Fruit fly (Drosophila melanogaster) whole organism, embryonic: Measurements from ENCODE around the gene Rh5.

Experiments used
- Awh ChIP-seq: fragments of 200-800 bp; sonication (Bioruptor generic); IDR thresholded peaks from 2 replicates; pipeline ENCODE4, ENCODE4 v1.3.6; 2022; ENCODE audit warnings: missing biosample characterization, missing genetic modification characterization
- Bteb2 ChIP-seq: fragments of 200-800 bp; sonication (Bioruptor generic); optimal IDR thresholded peaks from 2 replicates; lab custom pipeline; 2016; ENCODE audit warnings: missing biosample characterization, missing genetic modification characterization
- CG10147 ChIP-seq: fragments of 200-800 bp; sonication (Bioruptor generic); optimal IDR thresholded peaks from 2 replicates; lab custom pipeline; 2019; ENCODE audit warnings: missing biosample characterization, mild to moderate bottlenecking, missing genetic modification characterization, moderate library complexity
- CG10543 ChIP-seq: fragments of 200-800 bp; sonication (Bioruptor generic); optimal IDR thresholded peaks from 3 replicates; lab custom pipeline; 2017; ENCODE audit warnings: missing biosample characterization, mild to moderate bottlenecking, missing genetic modification characterization, moderate library complexity
- CG11456 ChIP-seq: fragments of 200-800 bp; sonication (Bioruptor generic); IDR thresholded peaks from 3 replicates; pipeline ENCODE4 v1.3.6; 2022; ENCODE audit warnings: missing biosample characterization, missing genetic modification characterization
- CG12391 ChIP-seq: fragments of 200-800 bp; sonication (Bioruptor generic); optimal IDR thresholded peaks from 3 replicates; lab custom pipeline; 2018; ENCODE audit warnings: missing biosample characterization, mild to moderate bottlenecking, missing genetic modification characterization, moderate library complexity
- CG12769 ChIP-seq: fragments of 200-800 bp; sonication (Bioruptor generic); optimal IDR thresholded peaks from 2 replicates; lab custom pipeline; 2019; ENCODE audit warnings: missing biosample characterization, mild to moderate bottlenecking, missing genetic modification characterization, moderate library complexity
- CG13296 ChIP-seq: fragments of 200-800 bp; sonication (Bioruptor generic); optimal IDR thresholded peaks from 3 replicates; lab custom pipeline; 2018; ENCODE audit warnings: missing biosample characterization, mild to moderate bottlenecking, missing genetic modification characterization
- CG13894 ChIP-seq: fragments of 200-800 bp; sonication (Bioruptor generic); optimal IDR thresholded peaks from 3 replicates; lab custom pipeline; 2018; ENCODE audit warnings: missing biosample characterization, mild to moderate bottlenecking, missing genetic modification characterization, moderate library complexity
- CG14710 ChIP-seq: fragments of 200-800 bp; sonication (Bioruptor generic); optimal IDR thresholded peaks from 3 replicates; lab custom pipeline; 2019; ENCODE audit warnings: missing biosample characterization, mild to moderate bottlenecking, missing genetic modification characterization, moderate library complexity
- CG2712 ChIP-seq: fragments of 200-800 bp; optimal IDR thresholded peaks from 3 replicates; lab custom pipeline; 2019; ENCODE audit warnings: missing biosample characterization, mild to moderate bottlenecking, missing genetic modification characterization, moderate library complexity
- CG33557 ChIP-seq: fragments of 200-800 bp; sonication (Bioruptor generic); optimal IDR thresholded peaks from 2 replicates; lab custom pipeline; 2019; ENCODE audit warnings: missing biosample characterization, mild to moderate bottlenecking, missing genetic modification characterization, moderate library complexity
- CG3726 ChIP-seq: fragments of 200-800 bp; sonication (Bioruptor generic); IDR thresholded peaks from 3 replicates; pipeline ENCODE4, ENCODE4 v1.3.6; 2022; ENCODE audit warnings: missing biosample characterization, missing genetic modification characterization
- CG4282 ChIP-seq: fragments of 200-800 bp; sonication (Bioruptor generic); optimal IDR thresholded peaks from 2 replicates; lab custom pipeline; 2016; ENCODE audit warnings: missing biosample characterization, missing genetic modification characterization
- CG6272 ChIP-seq: fragments of 200-800 bp; sonication (Bioruptor generic); IDR thresholded peaks from 2 replicates; pipeline ENCODE4 v1.3.6; 2022; ENCODE audit warnings: missing biosample characterization, missing genetic modification characterization
- CG7556 ChIP-seq: fragments of 200-800 bp; sonication (Bioruptor generic); optimal IDR thresholded peaks from 2 replicates; lab custom pipeline; 2017; ENCODE audit warnings: missing biosample characterization, mild to moderate bottlenecking, missing genetic modification characterization
- CG7745 ChIP-seq: fragments of 200-800 bp; sonication (Bioruptor generic); optimal IDR thresholded peaks from 2 replicates; lab custom pipeline; 2018; ENCODE audit warnings: missing biosample characterization, mild to moderate bottlenecking, missing genetic modification characterization, moderate library complexity
- CG7928 ChIP-seq: fragments of 200-800 bp; sonication (Bioruptor generic); optimal IDR thresholded peaks from 2 replicates; lab custom pipeline; 2017; ENCODE audit warnings: missing biosample characterization, mild to moderate bottlenecking, missing genetic modification characterization
- CG7963 ChIP-seq: fragments of 200-800 bp; sonication (Bioruptor generic); IDR thresholded peaks from 3 replicates; pipeline ENCODE4 v1.3.6; 2022; ENCODE audit warnings: missing biosample characterization, missing genetic modification characterization; ENCODE audit not compliant: partially characterized antibody
- CG8089 ChIP-seq: fragments of 200-800 bp; sonication (Bioruptor generic); optimal IDR thresholded peaks from 3 replicates; lab custom pipeline; 2016; ENCODE audit warnings: missing biosample characterization, missing genetic modification characterization
- CG8388 ChIP-seq: fragments of 200-800 bp; sonication (Bioruptor generic); optimal IDR thresholded peaks from 2 replicates; lab custom pipeline; 2019; ENCODE audit warnings: missing biosample characterization, mild to moderate bottlenecking, missing genetic modification characterization, moderate library complexity
- CG9797 ChIP-seq: fragments of 200-800 bp; sonication (Bioruptor generic); optimal IDR thresholded peaks from 3 replicates; lab custom pipeline; 2018; ENCODE audit warnings: missing biosample characterization, mild to moderate bottlenecking, missing genetic modification characterization
- Camta ChIP-seq: fragments of 200-800 bp; sonication (Bioruptor generic); optimal IDR thresholded peaks from 2 replicates; lab custom pipeline; 2016; ENCODE audit warnings: missing biosample characterization, missing genetic modification characterization
- Drgx ChIP-seq: fragments of 200-800 bp; sonication (Bioruptor generic); IDR thresholded peaks from 2 replicates; pipeline ENCODE4 v1.3.6; 2022; ENCODE audit warnings: missing biosample characterization, missing genetic modification characterization
- E2f2 ChIP-seq: fragments of 200-800 bp; sonication (Bioruptor generic); IDR thresholded peaks from 2 replicates; pipeline ENCODE4 v1.3.6; 2022; ENCODE audit warnings: missing biosample characterization, missing genetic modification characterization
- ERR ChIP-seq: fragments of 200-800 bp; sonication (Bioruptor generic); optimal IDR thresholded peaks from 2 replicates; lab custom pipeline; 2016; ENCODE audit warnings: missing biosample characterization, missing genetic modification characterization
- Gsc ChIP-seq: fragments of 200-800 bp; sonication (Bioruptor generic); IDR thresholded peaks from 2 replicates; pipeline ENCODE4 v1.3.6; 2022; ENCODE audit warnings: missing biosample characterization, missing genetic modification characterization
- H15 ChIP-seq: fragments of 200-800 bp; sonication (Bioruptor generic); IDR thresholded peaks from 3 replicates; pipeline ENCODE4 v1.3.6; 2022; ENCODE audit warnings: missing biosample characterization, missing genetic modification characterization
- HLH54F ChIP-seq: fragments of 200-800 bp; sonication (Bioruptor generic); optimal IDR thresholded peaks from 3 replicates; lab custom pipeline; 2016; ENCODE audit warnings: missing biosample characterization, missing genetic modification characterization
- Hand ChIP-seq: fragments of 200-800 bp; sonication (Bioruptor generic); optimal IDR thresholded peaks from 2 replicates; lab custom pipeline; 2017; ENCODE audit warnings: mild to moderate bottlenecking, missing biosample characterization, missing genetic modification reagents, missing genetic modification characterization
- Jarid2 ChIP-seq: fragments of 200-800 bp; sonication (Bioruptor generic); optimal IDR thresholded peaks from 3 replicates; lab custom pipeline; 2017; ENCODE audit warnings: mild to moderate bottlenecking, missing biosample characterization, missing genetic modification reagents, missing genetic modification characterization
- Oli ChIP-seq: fragments of 200-800 bp; sonication (Bioruptor generic); optimal IDR thresholded peaks from 2 replicates; lab custom pipeline; 2018; ENCODE audit warnings: missing biosample characterization, mild to moderate bottlenecking, missing genetic modification characterization, moderate library complexity
- bab2 ChIP-seq: fragments of 200-800 bp; sonication (Bioruptor generic); optimal IDR thresholded peaks from 2 replicates; lab custom pipeline; 2016; ENCODE audit warnings: missing biosample characterization, missing genetic modification characterization
- cato ChIP-seq: fragments of 200-800 bp; sonication (Bioruptor generic); optimal IDR thresholded peaks from 2 replicates; lab custom pipeline; 2016; ENCODE audit warnings: missing biosample characterization, missing genetic modification characterization, borderline replicate concordance
- chinmo ChIP-seq: fragments of 200-800 bp; sonication (Bioruptor generic); IDR thresholded peaks from 4 replicates; pipeline ENCODE4 v1.3.6; 2022; ENCODE audit warnings: missing biosample characterization, missing genetic modification characterization; ENCODE audit not compliant: partially characterized antibody
- dmrt99B ChIP-seq: fragments of 200-800 bp; sonication (Bioruptor generic); optimal IDR thresholded peaks from 2 replicates; lab custom pipeline; 2018; ENCODE audit warnings: missing biosample characterization, mild to moderate bottlenecking, missing genetic modification characterization, moderate library complexity
- emc ChIP-seq: fragments of 200-800 bp; sonication (Bioruptor generic); optimal IDR thresholded peaks from 2 replicates; lab custom pipeline; 2016; ENCODE audit warnings: missing biosample characterization, missing genetic modification characterization
- ems ChIP-seq: fragments of 200-800 bp; sonication (Bioruptor generic); optimal IDR thresholded peaks from 3 replicates; lab custom pipeline; 2016; ENCODE audit warnings: missing biosample characterization, missing genetic modification characterization
- gcm ChIP-seq: fragments of 200-800 bp; sonication (Bioruptor generic); optimal IDR thresholded peaks from 2 replicates; lab custom pipeline; 2019; ENCODE audit warnings: missing biosample characterization, mild to moderate bottlenecking, missing genetic modification characterization, moderate library complexity
- grau ChIP-seq: fragments of 200-800 bp; optimal IDR thresholded peaks from 3 replicates; lab custom pipeline; 2019; ENCODE audit warnings: missing biosample characterization, mild to moderate bottlenecking, missing genetic modification characterization, moderate library complexity
- gt ChIP-seq: fragments of 200-800 bp; sonication (Bioruptor generic); IDR thresholded peaks from 2 replicates; pipeline ENCODE4 v1.3.6; 2022; ENCODE audit warnings: missing biosample characterization, missing genetic modification characterization
- lbe ChIP-seq: fragments of 200-800 bp; sonication (Bioruptor generic); optimal IDR thresholded peaks from 2 replicates; lab custom pipeline; 2016; ENCODE audit warnings: missing biosample characterization, mild to moderate bottlenecking, missing genetic modification characterization
- oc ChIP-seq: fragments of 200-800 bp; sonication (Bioruptor generic); optimal IDR thresholded peaks from 2 replicates; lab custom pipeline; 2018; ENCODE audit warnings: missing biosample characterization, mild to moderate bottlenecking, missing genetic modification characterization, moderate library complexity
- pita ChIP-seq: fragments of 200-800 bp; sonication (Bioruptor generic); optimal IDR thresholded peaks from 2 replicates; lab custom pipeline; 2017; ENCODE audit warnings: missing biosample characterization, mild to moderate bottlenecking, missing genetic modification characterization
- pnt ChIP-seq: fragments of 200-800 bp; sonication (Bioruptor generic); optimal IDR thresholded peaks from 3 replicates; lab custom pipeline; 2016; ENCODE audit warnings: missing biosample characterization, missing genetic modification characterization
- ranshi ChIP-seq: fragments of 200-800 bp; sonication (Bioruptor generic); IDR thresholded peaks from 2 replicates; pipeline ENCODE4 v1.3.6; 2022; ENCODE audit warnings: missing biosample characterization, missing genetic modification characterization
- ro ChIP-seq: fragments of 200-800 bp; sonication (Bioruptor generic); IDR thresholded peaks from 2 replicates; pipeline ENCODE4 v1.3.6; 2022; ENCODE audit warnings: missing biosample characterization, missing genetic modification characterization
- sr ChIP-seq: fragments of 200-800 bp; sonication (Bioruptor generic); IDR thresholded peaks from 3 replicates; pipeline ENCODE4 v1.3.6; 2022; ENCODE audit warnings: missing biosample characterization, missing genetic modification characterization
- vnd ChIP-seq: fragments of 200-800 bp; sonication (Bioruptor generic); IDR thresholded peaks from 3 replicates; pipeline ENCODE4 v1.3.6; 2022; ENCODE audit warnings: missing biosample characterization, missing genetic modification characterization; ENCODE audit not compliant: partially characterized antibody
- wek ChIP-seq: fragments of 200-800 bp; sonication (Bioruptor generic); optimal IDR thresholded peaks from 3 replicates; lab custom pipeline; 2018; ENCODE audit warnings: missing biosample characterization, mild to moderate bottlenecking, missing genetic modification characterization, moderate library complexity
- zf30C ChIP-seq: fragments of 200-800 bp; sonication (Bioruptor generic); optimal IDR thresholded peaks from 3 replicates; lab custom pipeline; 2018; ENCODE audit warnings: missing biosample characterization, mild to moderate bottlenecking, missing genetic modification characterization

Gene Rh5

DNA sequence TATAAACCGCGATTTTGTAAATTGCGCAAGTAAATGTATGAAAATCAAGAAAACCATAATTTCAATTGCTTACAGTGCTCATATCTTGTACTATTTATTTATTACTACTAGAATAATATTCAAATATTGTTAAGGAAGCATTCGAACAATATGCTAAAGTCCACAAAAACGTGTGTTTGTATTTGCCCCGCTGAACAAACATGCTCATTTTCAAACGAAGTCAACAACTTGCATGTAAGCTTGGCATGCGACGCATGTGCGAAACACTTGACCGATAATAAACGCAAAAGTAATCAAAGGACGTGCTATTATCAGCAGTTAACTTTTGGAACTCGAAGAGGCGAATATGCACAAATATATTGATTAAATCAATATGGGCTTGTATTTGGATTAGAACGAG is 13.2 kb downstream of the Rh5 start (continued):
- TF ChIP-seq lbe (no peak), emc (no peak), CG8089 (GFP tag; lab: Kevin White, UChicago) (peak; percentile 44), wek (GFP tag; lab: Kevin White, UChicago) (peak; percentile 83), CG6272 (GFP tag; lab: Robert Waterston, UW) (no peak), Oli (tag; lab: Kevin White, UChicago) (peak; percentile 24), CG8388 (peak; percentile 42), ranshi (peak; percentile 61; the same call in 1 of the 2 replicates), CG7745 (tag; lab: Kevin White, UChicago) (peak; percentile 71), E2f2 (GFP tag; lab: Robert Waterston, UW) (no peak), CG10543 (GFP tag; lab: Kevin White, UChicago) (peak; percentile 80), vnd (GFP tag; lab: Robert Waterston, UW) (no peak), CG33557 (GFP tag; lab: Kevin White, UChicago) (peak; percentile 81), Awh (0 out of 2 replicates have a peak, but pooled peaks have one; percentile 19), ERR (GFP tag; lab: Kevin White, UChicago) (no peak), CG12391 (peak; percentile 65), Camta (GFP tag; lab: Kevin White, UChicago) (peak; percentile 12), gt (GFP tag; lab: Robert Waterston, UW) (no peak), CG13296 (GFP tag; lab: Kevin White, UChicago) (peak; percentile 65), bab2 (GFP tag; lab: Kevin White, UChicago) (peak; percentile 84), pita (GFP tag; lab: Kevin White, UChicago) (no peak), gcm (peak; percentile 61), dmrt99B (tag; lab: Kevin White, UChicago) (no peak), CG2712 (peak; percentile 26), H15 (GFP tag; lab: Robert Waterston, UW) (no peak), CG13894 (tag; lab: Kevin White, UChicago) (no peak), Gsc (GFP tag; lab: Robert Waterston, UW) (no peak), CG11456 (GFP tag; lab: Robert Waterston, UW) (no peak), CG7556 (GFP tag; lab: Kevin White, UChicago) (peak; percentile 75), chinmo (GFP tag; lab: Robert Waterston, UW) (no peak), Drgx (no peak), CG10147 (peak; percentile 34), Hand (GFP tag; lab: Kevin White, UChicago) (peak; percentile 42), ro (GFP tag; lab: Robert Waterston, UW) (no peak), grau (tag; lab: Kevin White, UChicago) (peak; percentile 60), CG12769 (tag; lab: Kevin White, UChicago) (no peak), cato (GFP tag; lab: Kevin White, UChicago) (peak; percentile 34), Bteb2 (GFP tag; lab: Kevin White, UChicago) (peak; percentile 33), CG14710 (tag; lab: Kevin White, UChicago) (peak; percentile 63), ems (no peak), CG9797 (no peak), Jarid2 (GFP tag; lab: Kevin White, UChicago) (peak; percentile 2), CG3726 (GFP tag; lab: Robert Waterston, UW) (no peak), CG4282 (GFP tag; lab: Kevin White, UChicago) (no peak), CG7928 (GFP tag; lab: Kevin White, UChicago) (no peak), oc (tag; lab: Kevin White, UChicago) (no peak), pnt (GFP tag; lab: Kevin White, UChicago) (no peak), sr (no peak), zf30C (GFP tag; lab: Kevin White, UChicago) (no peak), HLH54F (peak; percentile 4), CG7963 (GFP tag; lab: Robert Waterston, UW) (no peak)
